Worm (Caenorhabditis elegans) whole organism, L4 larva: ENCODE measurements around the gene Y39A1A.3.

ENCODE experiments used
- F26F4.8 ChIP-seq: fragments of 200-800 bp; sonication (Bioruptor generic); conservative IDR thresholded peaks from 2 replicates; pipeline ENCODE4 v1.3.6; 2022; ENCODE audit warnings: missing genetic modification characterization, missing compliant biosample characterization
- ces-1 ChIP-seq: fragments of 150-350 bp; sonication (generic microtip); optimal IDR thresholded peaks from 4 replicates; lab custom pipeline; 2014; ENCODE audit warnings: missing biosample characterization, missing genetic modification reagents, missing genetic modification characterization
- daf-12 ChIP-seq: fragments of 150-350 bp; optimal IDR thresholded peaks from 2 replicates; lab custom pipeline; 2014; ENCODE audit warnings: missing biosample characterization, missing genetic modification reagents, missing genetic modification characterization
- lin-39 ChIP-seq: fragments of 150-350 bp; optimal IDR thresholded peaks from 2 replicates; lab custom pipeline; 2014; ENCODE audit warnings: missing biosample characterization, missing genetic modification reagents, missing genetic modification characterization
- nhr-77 ChIP-seq: fragments of 150-350 bp; optimal IDR thresholded peaks from 2 replicates; lab custom pipeline; 2014; ENCODE audit warnings: missing biosample characterization, missing genetic modification characterization
- snpc-4 ChIP-seq: fragments of 150-350 bp; optimal IDR thresholded peaks from 2 replicates; lab custom pipeline; 2014; ENCODE audit warnings: missing biosample characterization, missing genetic modification characterization
- zfp-3 ChIP-seq: fragments of 200-800 bp; sonication (Bioruptor generic); conservative IDR thresholded peaks from 2 replicates; pipeline ENCODE4 v1.3.6; 2022; ENCODE audit warnings: missing genetic modification reagents, missing genetic modification characterization, missing compliant biosample characterization

- TF ChIP-seq zfp-3 = no peak
- no peak for TF ChIP-seq F26F4.8
- TF ChIP-seq ces-1 (GFP tag; lab: Kevin White, UChicago) = no peak
- no peak for TF ChIP-seq snpc-4
- no peak for TF ChIP-seq nhr-77 (tag; lab: Kevin White, UChicago)
- no peak for TF ChIP-seq daf-12 (tag; lab: Kevin White, UChicago)
- no peak for TF ChIP-seq lin-39 (tag; lab: Kevin White, UChicago)
Observed at ce11 chrIII:10628360-10628759, 32.1 kb upstream of the Y39A1A.3 start.
